Worm (Caenorhabditis elegans) whole organism, young adult: ENCODE results near the gene str-144.

ENCODE experiments used
- attf-3 ChIP-seq: fragments of 200-800 bp; sonication (Bioruptor generic); conservative IDR thresholded peaks from 2 replicates; pipeline ENCODE4 v1.3.6; 2022; ENCODE audit warnings: missing genetic modification reagents, missing genetic modification characterization, missing compliant biosample characterization
- attf-6 ChIP-seq: fragments of 200-800 bp; sonication (Bioruptor generic); IDR thresholded peaks from 2 replicates; pipeline ENCODE4 v1.3.6; 2022; ENCODE audit warnings: missing genetic modification reagents, missing genetic modification characterization, missing compliant biosample characterization
- lin-54 ChIP-seq: fragments of 200-800 bp; sonication (Bioruptor generic); optimal IDR thresholded peaks from 2 replicates; lab custom pipeline; 2018; ENCODE audit warnings: mild to moderate bottlenecking, missing genetic modification characterization, missing compliant biosample characterization
- lsl-1 ChIP-seq: fragments of 200-800 bp; sonication (Bioruptor generic); optimal IDR thresholded peaks from 2 replicates; lab custom pipeline; 2018; ENCODE audit warnings: mild to moderate bottlenecking, missing genetic modification characterization, moderate library complexity, missing compliant biosample characterization
- nhr-27 ChIP-seq: fragments of 200-800 bp; sonication (Bioruptor generic); optimal IDR thresholded peaks from 2 replicates; lab custom pipeline; 2018; ENCODE audit warnings: mild to moderate bottlenecking, missing genetic modification characterization, moderate library complexity, missing compliant biosample characterization
- unc-62 ChIP-seq: fragments of 150-350 bp; optimal IDR thresholded peaks from 2 replicates; lab custom pipeline; 2014; ENCODE audit warnings: missing biosample characterization, missing genetic modification reagents, missing genetic modification characterization
- ztf-3 ChIP-seq: fragments of 200-800 bp; sonication (Bioruptor generic); optimal IDR thresholded peaks from 2 replicates; lab custom pipeline; 2018; ENCODE audit warnings: mild to moderate bottlenecking, missing genetic modification characterization, missing compliant biosample characterization

DNA sequence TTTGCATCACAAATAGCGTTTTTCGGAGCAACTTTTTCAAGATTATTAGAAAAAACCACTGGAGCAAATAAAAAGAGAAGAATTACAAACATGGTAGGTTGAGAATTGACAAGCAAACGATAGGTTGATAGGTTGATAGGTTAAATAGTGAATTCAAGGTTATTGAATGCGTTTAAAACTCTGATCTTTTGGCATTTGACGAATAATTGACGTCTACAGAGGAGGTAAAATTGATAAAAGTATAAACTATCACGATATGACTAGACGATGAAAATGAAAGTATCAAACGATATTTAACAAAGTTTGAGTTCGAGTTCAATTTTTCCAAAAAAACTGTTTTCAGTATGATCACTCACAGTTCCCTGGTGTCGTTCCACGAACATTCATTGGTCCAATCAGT, 36.0 kb downstream of the str-144 start, which contains the start of gene ZC513.14:
- TF ChIP-seq nhr-27 (no peak), lin-54 (GFP tag; lab: Kevin White, UChicago) (no peak), ztf-3 (GFP tag; lab: Kevin White, UChicago) (no peak), unc-62 (GFP tag; lab: Kevin White, UChicago) (no peak), attf-6 (GFP tag; lab: Robert Waterston, UW) (no peak), attf-3 (GFP tag; lab: Robert Waterston, UW) (no peak), lsl-1 (GFP tag; lab: Kevin White, UChicago) (no peak)
